Fruit fly (Drosophila melanogaster) whole organism, wandering third instar larva: Measurements from ENCODE around the gene CG43445.

Source experiments
- br ChIP-seq: fragments of 200-800 bp; sonication (Bioruptor generic); optimal IDR thresholded peaks from 2 replicates; lab custom pipeline; 2016; ENCODE audit warnings: missing biosample characterization, missing genetic modification characterization
- fru ChIP-seq: fragments of 200-800 bp; sonication (Bioruptor generic); optimal IDR thresholded peaks from 3 replicates; lab custom pipeline; 2016; ENCODE audit warnings: missing biosample characterization, mild to moderate bottlenecking, missing genetic modification characterization
- sage ChIP-seq: fragments of 200-800 bp; sonication (Bioruptor generic); optimal IDR thresholded peaks from 2 replicates; lab custom pipeline; 2016; ENCODE audit warnings: missing biosample characterization, mild to moderate bottlenecking, missing genetic modification characterization
- sv ChIP-seq: fragments of 200-800 bp; sonication (Bioruptor generic); optimal IDR thresholded peaks from 3 replicates; lab custom pipeline; 2016; ENCODE audit warnings: missing biosample characterization, missing genetic modification characterization
- usp ChIP-seq: fragments of >200 bp; optimal IDR thresholded peaks from 2 replicates; lab custom pipeline; 2017; ENCODE audit warnings: missing biosample characterization, missing genetic modification characterization

dm6 chr3R:17951285-17951684, 40.1 kb downstream of the CG43445 start:
- TF ChIP-seq sv (GFP tag; lab: Kevin White, UChicago) (no peak), sage (GFP tag; lab: Kevin White, UChicago) (no peak), usp (GFP tag; lab: Kevin White, UChicago) (no peak), br (no peak), fru (GFP tag; lab: Kevin White, UChicago) (no peak)
